Worm (Caenorhabditis elegans): ENCODE measurements around the gene sek-5.

Gene sek-5

DNA sequence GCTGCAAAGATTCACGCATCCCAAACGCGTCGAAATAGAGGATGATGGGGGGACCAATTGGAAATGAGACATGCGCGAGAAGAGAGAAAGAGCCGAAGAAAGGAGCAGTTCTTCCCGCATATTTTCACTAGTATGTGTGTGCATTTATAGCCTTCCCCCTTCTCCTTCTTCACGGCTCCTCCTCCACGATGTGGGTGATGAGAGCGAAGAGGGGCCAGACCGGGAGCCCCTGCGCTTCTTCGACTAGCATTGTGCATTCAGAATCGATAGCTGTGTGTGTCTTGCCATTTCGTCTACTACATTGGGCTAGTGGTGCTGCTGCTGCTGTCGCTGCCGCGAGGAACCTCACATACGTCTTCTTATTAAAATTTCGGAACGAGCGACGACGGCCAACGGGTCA is 9.2 kb upstream of the sek-5 start, which contains the start of gene jkk-1 (continued):
- TF ChIP-seq unc-86 (tag; optimal IDR thresholded peaks at IDR 0.05), result peak; percentile 29
- no peak for TF ChIP-seq aly-2 (tag; optimal IDR thresholded peaks at IDR 0.05)
- no peak for TF ChIP-seq hlh-4 (tag; optimal IDR thresholded peaks at IDR 0.05)
- TF ChIP-seq ceh-90 (tag; optimal IDR thresholded peaks at IDR 0.05), result no peak
- TF ChIP-seq tbx-2 (tag; optimal IDR thresholded peaks at IDR 0.05), result no peak
- TF ChIP-seq nhr-85 (tag), result no peak
- peak; percentile 58 for TF ChIP-seq fkh-8 (tag; optimal IDR thresholded peaks at IDR 0.05)
- TF ChIP-seq blmp-1 (tag; optimal IDR thresholded peaks at IDR 0.05), result no peak

DNA sequence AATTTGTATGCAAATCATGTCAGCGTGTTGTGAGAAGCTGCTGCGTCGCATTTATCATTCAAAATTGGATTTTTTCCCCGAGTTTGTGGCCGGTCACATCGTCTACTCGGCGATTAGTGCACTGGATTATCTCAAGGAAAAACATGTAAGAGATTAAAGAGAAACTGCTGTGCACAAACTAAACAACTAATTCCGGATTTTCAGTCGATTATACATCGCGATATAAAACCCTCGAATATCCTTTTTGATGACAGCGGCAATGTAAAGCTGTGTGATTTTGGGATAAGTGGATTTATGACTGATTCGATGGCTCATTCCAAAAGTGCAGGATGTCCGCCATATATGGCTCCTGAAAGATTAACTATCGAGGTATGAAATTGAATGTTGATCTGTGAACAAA is 6.8 kb upstream of the sek-5 start:
- peak; percentile 77 for TF ChIP-seq dsc-1 (tag; optimal IDR thresholded peaks at IDR 0.05)
- TF ChIP-seq efl-1 (optimal IDR thresholded peaks at IDR 0.05), result no peak
- TF ChIP-seq efl-1 (GFP tag; optimal IDR thresholded peaks at IDR 0.05 in 1 of 2), result peak in 1 of 2 experiments; percentile 53
- no peak for TF ChIP-seq nhr-11 (tag; optimal IDR thresholded peaks at IDR 0.05)
- TF ChIP-seq egl-13 (tag; optimal IDR thresholded peaks at IDR 0.05), result peak; percentile 58

DNA sequence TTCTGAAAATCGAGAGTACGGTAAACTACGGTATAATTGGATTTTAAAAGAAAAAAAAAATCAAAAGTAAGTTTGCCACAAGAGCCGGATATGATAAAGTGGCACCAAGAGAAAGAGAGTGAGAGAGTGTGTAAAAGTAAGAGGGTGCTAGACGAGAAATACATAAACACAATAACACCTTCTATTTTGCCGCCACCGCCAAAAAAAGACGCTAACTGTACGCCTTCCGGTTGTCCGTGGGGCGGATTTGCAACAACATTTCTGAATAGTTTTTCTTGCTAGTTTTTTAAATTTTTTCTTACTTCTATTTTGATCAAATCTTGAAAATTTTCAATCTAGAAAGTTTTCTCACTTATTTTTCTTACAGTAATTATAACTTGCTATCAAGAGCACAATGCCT is 4.8 kb upstream of the sek-5 start, which contains the start of gene F35C8.8:
TSS of gene F35C8.8 (minus strand) at position 2 of the 400 bp plus-strand sequence.
- TF ChIP-seq zag-1 (tag; optimal IDR thresholded peaks at IDR 0.05) (no peak), mep-1 (tag; optimal IDR thresholded peaks at IDR 0.05) (no peak), fkh-8 (tag; optimal IDR thresholded peaks at IDR 0.05) (no peak), ets-5 (GFP tag; IDR thresholded peaks at IDR 0.05) (no peak), snu-23 (GFP tag; optimal IDR thresholded peaks at IDR 0.05) (no peak), nhr-77 (tag; optimal IDR thresholded peaks at IDR 0.05) (no peak), lsy-2 (tag; optimal IDR thresholded peaks at IDR 0.05) (no peak), ces-1 (GFP tag; optimal IDR thresholded peaks at IDR 0.05) (no peak), hlh-17 (GFP tag; optimal IDR thresholded peaks at IDR 0.05; ENCODE audit: borderline replicate concordance) (no peak), jun-1 (tag; optimal IDR thresholded peaks at IDR 0.05) (no peak), dpl-1 (GFP tag; optimal IDR thresholded peaks at IDR 0.05) (no peak), tlp-1 (tag; optimal IDR thresholded peaks at IDR 0.05) (no peak), unc-62 (GFP tag; optimal IDR thresholded peaks at IDR 0.05) (no peak), skn-1 (tag; optimal IDR thresholded peaks at IDR 0.05) (no peak), alr-1 (tag; optimal IDR thresholded peaks at IDR 0.05; ENCODE audit: borderline replicate concordance) (no peak), ceh-88 (GFP tag; IDR thresholded peaks at IDR 0.05) (no peak), mdl-1 (tag; optimal IDR thresholded peaks at IDR 0.05) (no peak), ztf-4 (tag; optimal IDR thresholded peaks at IDR 0.05) (no peak), efl-3 (GFP tag; optimal IDR thresholded peaks at IDR 0.05) (no peak), pax-3 (tag; optimal IDR thresholded peaks at IDR 0.05) (no peak)

DNA sequence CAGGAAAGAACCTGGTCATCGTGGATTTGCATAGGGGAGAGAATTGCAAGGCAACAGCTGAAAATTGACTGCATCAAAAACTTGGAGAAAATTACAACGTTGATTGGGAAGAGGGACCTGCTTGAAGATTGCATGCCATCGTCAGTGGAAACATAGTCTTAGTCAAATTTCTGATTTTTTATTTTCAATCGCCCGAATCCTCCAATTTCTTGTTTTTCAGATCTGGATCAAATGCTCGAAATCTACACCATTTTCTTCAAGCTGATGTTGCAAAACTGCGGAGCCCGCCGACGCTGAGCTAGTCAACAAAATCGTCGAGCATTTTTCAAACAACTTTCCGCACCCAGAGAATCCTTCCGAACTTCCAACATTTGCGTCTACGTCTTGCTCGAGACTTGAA is 3.8 kb upstream of the sek-5 start:
- no peak for TF ChIP-seq grh-1 (GFP tag; IDR thresholded peaks at IDR 0.05)
- TF ChIP-seq ama-1 (optimal IDR thresholded peaks at IDR 0.05), result no peak
- no peak for TF ChIP-seq swsn-7 (tag; optimal IDR thresholded peaks at IDR 0.05)
- TF ChIP-seq nhr-47 (tag; optimal IDR thresholded peaks at IDR 0.05), result no peak
- no peak for TF ChIP-seq blmp-1 (tag; optimal IDR thresholded peaks at IDR 0.05)
- no peak for TF ChIP-seq unc-130 (tag; optimal IDR thresholded peaks at IDR 0.05)
- TF ChIP-seq alr-1 (tag; optimal IDR thresholded peaks at IDR 0.05; ENCODE audit: borderline replicate concordance), result no peak
- TF ChIP-seq nhr-71 (tag; optimal IDR thresholded peaks at IDR 0.05), result no peak
- no peak for TF ChIP-seq snpc-4 (tag; optimal IDR thresholded peaks at IDR 0.05)
- no peak for TF ChIP-seq hpl-2 (GFP tag; optimal IDR thresholded peaks at IDR 0.05)
